Worm (Caenorhabditis elegans): ENCODE data around the gene T09F5.10.
A peak's percentile ranks its signal among the peaks of the same experiment; 100 is the strongest.

DNA sequence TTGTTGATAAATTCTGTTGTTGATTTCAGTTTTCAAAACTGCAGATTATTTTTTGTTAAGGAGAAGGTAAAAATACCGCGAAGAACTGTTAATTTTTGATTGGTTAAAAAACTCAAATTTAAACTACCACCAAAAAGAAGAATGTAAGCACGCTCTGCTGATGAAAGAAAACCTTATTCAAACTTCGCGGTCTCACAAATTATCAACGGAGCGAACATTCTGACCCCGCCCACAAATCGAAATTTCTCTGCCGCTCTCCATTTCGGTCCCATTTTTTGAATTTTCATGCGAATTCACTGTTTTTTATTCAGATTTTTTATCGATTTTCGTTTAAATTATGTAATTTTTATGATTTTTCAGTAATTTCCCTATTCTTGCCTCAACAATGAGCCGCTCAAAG lies 9.7 kb downstream of the T09F5.10 start, which contains the start of gene cyn-3:
- TF ChIP-seq ceh-82 (tag; optimal IDR thresholded peaks at IDR 0.05) (no peak), F37D6.2 (tag; optimal IDR thresholded peaks at IDR 0.05) (peak; percentile 45), ama-1 (optimal IDR thresholded peaks at IDR 0.05) (peak; percentile 2), ces-1 (GFP tag; optimal IDR thresholded peaks at IDR 0.05) (no peak), hif-1 (tag; optimal IDR thresholded peaks at IDR 0.05) (peak in 1 of 2 experiments; percentile 60), daf-12 (tag; optimal IDR thresholded peaks at IDR 0.05) (no peak)
